Worm (Caenorhabditis elegans): Measurements from ENCODE around the gene B0302.4.
A peak's percentile ranks its signal among the peaks of the same experiment; 100 is the strongest.

The B0302.4 gene

DNA sequence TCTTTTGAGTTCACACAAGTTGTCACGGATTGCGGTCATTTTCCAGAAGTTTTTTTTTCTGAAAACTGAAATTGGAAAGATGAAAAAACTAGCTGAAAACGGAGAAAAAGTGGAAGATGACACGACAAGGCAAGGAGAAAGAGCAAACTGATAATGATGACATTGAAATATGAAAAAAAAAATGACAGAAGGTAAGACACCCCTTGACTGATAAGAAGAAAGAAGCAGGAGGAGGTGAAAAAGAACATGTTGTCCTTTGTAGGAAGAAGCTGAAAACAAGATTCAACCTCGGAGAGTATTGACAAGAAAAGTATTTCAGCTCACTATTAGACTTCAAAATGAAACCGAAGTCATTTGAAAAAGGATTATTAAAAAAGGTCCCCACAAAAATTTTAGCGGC is 18.5 kb upstream of the B0302.4 start, which contains the start of gene B0302.5 (continued):
- TF ChIP-seq ztf-11 (tag; optimal IDR thresholded peaks at IDR 0.05) (no peak), dpl-1 (GFP tag; optimal IDR thresholded peaks at IDR 0.05) (no peak), F49E8.2 (tag; optimal IDR thresholded peaks at IDR 0.05; ENCODE audit: borderline replicate concordance) (no peak), nhr-41 (GFP tag; IDR thresholded peaks at IDR 0.05) (0 out of 2 replicates have a peak, but pooled peaks have one; percentile 31), mxl-3 (GFP tag; optimal IDR thresholded peaks at IDR 0.05) (no peak), ces-1 (GFP tag; optimal IDR thresholded peaks at IDR 0.05) (no peak), lin-38 (GFP tag; IDR thresholded peaks at IDR 0.05) (no peak), F10B5.3 (tag; optimal IDR thresholded peaks at IDR 0.05) (no peak), unc-62 (GFP tag; optimal IDR thresholded peaks at IDR 0.05 in 1 of 2) (no peak), unc-62 (tag; optimal IDR thresholded peaks at IDR 0.05) (no peak), nhr-77 (tag; optimal IDR thresholded peaks at IDR 0.05) (no peak), zag-1 (tag; optimal IDR thresholded peaks at IDR 0.05) (no peak), nhr-28 (tag; optimal IDR thresholded peaks at IDR 0.05) (peak; percentile 52), zip-11 (GFP tag; IDR thresholded peaks at IDR 0.05) (no peak), Y5F2A.4 (GFP tag; optimal IDR thresholded peaks at IDR 0.05) (no peak), ZK546.5 (tag; optimal IDR thresholded peaks at IDR 0.05) (no peak), T20F7.1 (GFP tag; optimal IDR thresholded peaks at IDR 0.05) (no peak), fos-1 (tag; optimal IDR thresholded peaks at IDR 0.05) (no peak), aly-2 (tag; optimal IDR thresholded peaks at IDR 0.05) (no peak), nhr-48 (tag; optimal IDR thresholded peaks at IDR 0.05) (no peak), zip-2 (tag; optimal IDR thresholded peaks at IDR 0.05) (no peak), hif-1 (tag; optimal IDR thresholded peaks at IDR 0.05) (no peak), pqm-1 (tag; optimal IDR thresholded peaks at IDR 0.05) (peak; percentile 84), spr-1 (tag; optimal IDR thresholded peaks at IDR 0.05) (no peak), set-16 (GFP tag; IDR thresholded peaks at IDR 0.05) (no peak), madf-5 (GFP tag; IDR thresholded peaks at IDR 0.05) (no peak)

DNA sequence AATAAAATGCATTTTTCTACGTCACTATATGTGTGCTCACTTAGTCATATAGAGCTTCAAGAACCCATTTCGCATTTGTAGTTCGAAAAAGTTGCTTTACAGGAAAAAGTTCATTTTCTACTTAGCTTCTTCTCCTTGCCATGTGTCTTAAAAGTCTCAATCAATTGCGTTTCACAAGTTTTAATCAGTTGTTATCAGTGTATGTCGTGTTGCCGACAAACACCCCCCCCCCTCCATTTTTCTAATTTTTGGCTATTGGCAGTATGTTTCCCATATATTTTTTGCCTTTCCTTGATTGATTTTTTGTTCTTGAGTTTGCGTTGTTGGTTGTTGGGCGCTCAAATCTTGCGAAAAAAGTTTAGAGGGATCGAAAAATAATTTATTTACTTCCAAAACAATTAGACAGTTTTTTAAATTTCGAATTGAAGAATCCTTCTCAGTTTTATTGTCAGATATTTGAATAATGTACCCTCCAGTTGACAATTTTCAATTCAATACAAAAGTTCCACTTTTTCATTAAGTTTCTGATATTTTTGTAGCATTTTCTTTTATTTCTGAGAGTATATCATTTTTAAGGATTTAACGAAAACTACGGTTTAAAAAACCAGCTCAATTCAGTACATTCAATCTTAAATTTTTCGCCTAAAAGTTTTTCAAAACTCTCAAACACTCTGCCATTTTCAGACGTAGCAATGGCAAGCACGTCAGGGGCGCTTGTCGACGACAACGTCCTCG is 9.3 kb upstream of the B0302.4 start, which contains the start of gene sid-3:
TSS of gene sid-3 (plus strand) at position 685 of the 735 bp plus-strand sequence.
- TF ChIP-seq mxl-3 (GFP tag; optimal IDR thresholded peaks at IDR 0.05) (peak; percentile 23), mes-2 (tag; optimal IDR thresholded peaks at IDR 0.05; ENCODE audit: poor library complexity, severe bottlenecking) (peak; percentile 25), dmd-6 (GFP tag; IDR thresholded peaks at IDR 0.05) (peak; percentile 80), fkh-10 (GFP tag; optimal IDR thresholded peaks at IDR 0.05) (no peak), nhr-41 (GFP tag; IDR thresholded peaks at IDR 0.05) (no peak), nhr-28 (tag; optimal IDR thresholded peaks at IDR 0.05) (peak; percentile 53), hlh-11 (tag; optimal IDR thresholded peaks at IDR 0.05) (peak; percentile 55), daf-16 (GFP tag; optimal IDR thresholded peaks at IDR 0.05) (no peak), daf-16 (tag; optimal IDR thresholded peaks at IDR 0.05) (peak; percentile 51), nhr-42 (GFP tag; IDR thresholded peaks at IDR 0.05) (no peak), tra-1 (GFP tag; IDR thresholded peaks at IDR 0.05) (peak; percentile 66; the same call in 1 of the 2 replicates), pqm-1 (tag; optimal IDR thresholded peaks at IDR 0.05) (peak; percentile 75), dve-1 (tag; optimal IDR thresholded peaks at IDR 0.05; ENCODE audit: insufficient read depth) (peak; percentile 33), aha-1 (tag) (peak; percentile 96), ama-1 (optimal IDR thresholded peaks at IDR 0.05) (no peak)

DNA sequence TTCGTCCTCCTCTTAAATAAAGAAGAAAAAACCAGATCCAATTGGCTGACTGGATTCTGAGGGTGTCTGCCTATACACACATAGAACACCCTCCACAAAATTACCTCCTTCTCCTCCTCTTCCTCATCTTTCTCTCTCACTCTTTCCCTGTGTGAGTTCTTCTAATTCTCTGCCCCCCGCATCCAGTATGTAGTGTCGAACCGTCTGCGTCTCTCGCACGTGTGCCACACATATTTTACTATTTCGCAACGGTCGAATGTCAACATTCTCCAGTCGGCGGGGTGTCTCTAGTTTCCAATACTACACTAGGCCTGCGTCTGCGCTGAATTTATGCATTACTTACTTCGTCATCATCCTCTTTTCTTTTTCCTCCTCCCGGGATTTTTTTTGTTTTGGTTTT is 7.8 kb upstream of the B0302.4 start:
- TF ChIP-seq ctbp-1 (GFP tag; IDR thresholded peaks at IDR 0.05) (0 out of 2 replicates have a peak, but pooled peaks have one; percentile 30), ceh-82 (tag; optimal IDR thresholded peaks at IDR 0.05) (no peak), unc-39 (tag; optimal IDR thresholded peaks at IDR 0.05) (no peak), mxl-3 (GFP tag; optimal IDR thresholded peaks at IDR 0.05) (peak; percentile 90), ZK546.5 (tag; optimal IDR thresholded peaks at IDR 0.05) (no peak), spr-3 (GFP tag; optimal IDR thresholded peaks at IDR 0.05) (no peak), ceh-20 (GFP tag; IDR thresholded peaks at IDR 0.05) (peak; percentile 51; the same call in 1 of the 2 replicates), lim-7 (GFP tag; IDR thresholded peaks at IDR 0.05) (no peak), skn-1 (tag; optimal IDR thresholded peaks at IDR 0.05) (no peak), F49E8.2 (tag; optimal IDR thresholded peaks at IDR 0.05; ENCODE audit: borderline replicate concordance) (no peak), dve-1 (tag; optimal IDR thresholded peaks at IDR 0.05; ENCODE audit: insufficient read depth) (peak; percentile 25), gei-8 (GFP tag; optimal IDR thresholded peaks at IDR 0.05) (no peak), attf-4 (tag; optimal IDR thresholded peaks at IDR 0.05) (no peak), lin-1 (GFP tag; IDR thresholded peaks at IDR 0.05) (no peak), fos-1 (tag; optimal IDR thresholded peaks at IDR 0.05) (no peak), lir-3 (tag; optimal IDR thresholded peaks at IDR 0.05) (no peak), mdt-29 (GFP tag; IDR thresholded peaks at IDR 0.05) (no peak), T26A8.4 (GFP tag; IDR thresholded peaks at IDR 0.05) (no peak)

Data from whole organism, L4 larva.